Fruit fly (Drosophila melanogaster) whole organism, embryonic: Measurements from ENCODE around the gene CG7914.

ENCODE experiments used
- CG1024 ChIP-seq: fragments of 200-800 bp; sonication (Bioruptor generic); IDR thresholded peaks from 2 replicates; pipeline ENCODE4 v1.3.6; 2022; ENCODE audit warnings: missing biosample characterization, missing genetic modification characterization
- CG11247 ChIP-seq: fragments of 200-800 bp; sonication (Bioruptor generic); IDR thresholded peaks from 2 replicates; pipeline ENCODE4 v1.3.6; 2022; ENCODE audit warnings: missing biosample characterization, missing genetic modification characterization
- CG13123 ChIP-seq: fragments of 200-800 bp; sonication (Bioruptor generic); optimal IDR thresholded peaks from 2 replicates; lab custom pipeline; 2016; ENCODE audit warnings: missing biosample characterization, missing genetic modification characterization
- CG13424 ChIP-seq: fragments of 200-800 bp; sonication (Bioruptor generic); optimal IDR thresholded peaks from 2 replicates; lab custom pipeline; 2019; ENCODE audit warnings: missing biosample characterization, mild to moderate bottlenecking, missing genetic modification characterization, moderate library complexity
- CG13624 ChIP-seq: fragments of 200-800 bp; sonication (Bioruptor generic); optimal IDR thresholded peaks from 2 replicates; lab custom pipeline; 2016; ENCODE audit warnings: missing biosample characterization, missing genetic modification characterization
- CG14441 ChIP-seq: fragments of 200-800 bp; sonication (Bioruptor generic); IDR thresholded peaks from 2 replicates; pipeline ENCODE4 v1.3.6; 2022; ENCODE audit warnings: missing biosample characterization, missing genetic modification characterization
- CG15601 ChIP-seq: fragments of 200-800 bp; sonication (Bioruptor generic); optimal IDR thresholded peaks from 3 replicates; lab custom pipeline; 2019; ENCODE audit warnings: missing biosample characterization, mild to moderate bottlenecking, missing genetic modification characterization, moderate library complexity
- CG1647 ChIP-seq: fragments of 200-800 bp; sonication (Bioruptor generic); optimal IDR thresholded peaks from 3 replicates; lab custom pipeline; 2016; ENCODE audit warnings: missing biosample characterization, missing genetic modification characterization
- CG16863 ChIP-seq: fragments of 200-800 bp; sonication (Bioruptor generic); optimal IDR thresholded peaks from 3 replicates; lab custom pipeline; 2016; ENCODE audit warnings: missing biosample characterization, missing genetic modification characterization
- CG17802 ChIP-seq: fragments of 200-800 bp; sonication (Bioruptor generic); optimal IDR thresholded peaks from 2 replicates; lab custom pipeline; 2018; ENCODE audit warnings: missing biosample characterization, mild to moderate bottlenecking, missing genetic modification characterization, moderate library complexity
- CG2120 ChIP-seq: fragments of 200-800 bp; sonication (Bioruptor generic); optimal IDR thresholded peaks from 3 replicates; lab custom pipeline; 2016; ENCODE audit warnings: missing biosample characterization, missing genetic modification characterization
- CG2202 ChIP-seq: fragments of 200-800 bp; sonication (Bioruptor generic); optimal IDR thresholded peaks from 2 replicates; lab custom pipeline; 2018; ENCODE audit warnings: missing biosample characterization, mild to moderate bottlenecking, missing genetic modification characterization
- CG2678 ChIP-seq: fragments of 200-800 bp; sonication (Bioruptor generic); optimal IDR thresholded peaks from 3 replicates; lab custom pipeline; 2019; ENCODE audit warnings: missing biosample characterization, mild to moderate bottlenecking, missing genetic modification characterization, moderate library complexity
- CG3065 ChIP-seq: fragments of 200-800 bp; sonication (Bioruptor generic); optimal IDR thresholded peaks from 2 replicates; lab custom pipeline; 2016; ENCODE audit warnings: missing biosample characterization, missing genetic modification characterization
- CG3407 ChIP-seq: fragments of 200-800 bp; sonication (Bioruptor generic); optimal IDR thresholded peaks from 2 replicates; lab custom pipeline; 2018; ENCODE audit warnings: missing biosample characterization, mild to moderate bottlenecking, missing genetic modification characterization
- CG4282 ChIP-seq: fragments of 200-800 bp; sonication (Bioruptor generic); optimal IDR thresholded peaks from 2 replicates; lab custom pipeline; 2016; ENCODE audit warnings: missing biosample characterization, missing genetic modification characterization
- CG8089 ChIP-seq: fragments of 200-800 bp; sonication (Bioruptor generic); optimal IDR thresholded peaks from 3 replicates; lab custom pipeline; 2016; ENCODE audit warnings: missing biosample characterization, missing genetic modification characterization
- CG8281 ChIP-seq: fragments of 200-800 bp; sonication (Bioruptor generic); optimal IDR thresholded peaks from 2 replicates; lab custom pipeline; 2018; ENCODE audit warnings: missing biosample characterization, mild to moderate bottlenecking, missing genetic modification characterization, moderate library complexity
- CG8478 ChIP-seq: fragments of >200 bp; optimal IDR thresholded peaks from 2 replicates; lab custom pipeline; 2018
- CG9727 ChIP-seq: fragments of 200-800 bp; sonication (Bioruptor generic); optimal IDR thresholded peaks from 3 replicates; lab custom pipeline; 2017; ENCODE audit warnings: missing biosample characterization, mild to moderate bottlenecking, missing genetic modification characterization
- HLH54F ChIP-seq: fragments of 200-800 bp; sonication (Bioruptor generic); optimal IDR thresholded peaks from 3 replicates; lab custom pipeline; 2016; ENCODE audit warnings: missing biosample characterization, missing genetic modification characterization
- Hand ChIP-seq: fragments of 200-800 bp; sonication (Bioruptor generic); optimal IDR thresholded peaks from 2 replicates; lab custom pipeline; 2017; ENCODE audit warnings: mild to moderate bottlenecking, missing biosample characterization, missing genetic modification reagents, missing genetic modification characterization
- Kr ChIP-seq: fragments of 200-800 bp; sonication (Bioruptor generic); optimal IDR thresholded peaks from 2 replicates; lab custom pipeline; 2017; ENCODE audit warnings: missing biosample characterization, mild to moderate bottlenecking, missing genetic modification characterization
- Med ChIP-seq: fragments of 200-800 bp; sonication (Bioruptor generic); peaks from one replicate; lab custom pipeline; 2016; ENCODE audit warnings: missing biosample characterization, missing genetic modification characterization, mild to moderate bottlenecking, inconsistent platforms, moderate library complexity
- Mes4 ChIP-seq: fragments of 200-800 bp; sonication (Bioruptor generic); optimal IDR thresholded peaks from 2 replicates; lab custom pipeline; 2016; ENCODE audit warnings: missing biosample characterization, missing genetic modification characterization
- Poxn ChIP-seq: fragments of 200-800 bp; sonication (Bioruptor generic); IDR thresholded peaks from 2 replicates; pipeline ENCODE4 v1.3.6; 2022; ENCODE audit warnings: missing biosample characterization, missing genetic modification characterization
- Sin3A ChIP-seq: fragments of >200 bp; optimal IDR thresholded peaks from 2 replicates; lab custom pipeline; 2018
- YL-1 ChIP-seq: fragments of 200-800 bp; sonication (Bioruptor generic); optimal IDR thresholded peaks from 3 replicates; lab custom pipeline; 2017; ENCODE audit warnings: missing biosample characterization, mild to moderate bottlenecking, missing genetic modification characterization
- abd-A ChIP-seq: fragments of 200-800 bp; sonication (Bioruptor generic); optimal IDR thresholded peaks from 3 replicates; lab custom pipeline; 2019; ENCODE audit warnings: missing biosample characterization, mild to moderate bottlenecking, missing genetic modification characterization, moderate library complexity
- bigmax ChIP-seq: fragments of 200-800 bp; sonication (Bioruptor generic); optimal IDR thresholded peaks from 2 replicates; lab custom pipeline; 2018; ENCODE audit warnings: missing biosample characterization, mild to moderate bottlenecking, missing genetic modification characterization
- chinmo ChIP-seq: fragments of 200-800 bp; sonication (Bioruptor generic); IDR thresholded peaks from 4 replicates; pipeline ENCODE4 v1.3.6; 2022; ENCODE audit warnings: missing biosample characterization, missing genetic modification characterization; ENCODE audit not compliant: partially characterized antibody
- crol ChIP-seq: fragments of 200-800 bp; sonication (Bioruptor generic); IDR thresholded peaks from 2 replicates; pipeline ENCODE4 v1.3.6; 2022; ENCODE audit warnings: missing biosample characterization, missing genetic modification characterization
- eve ChIP-seq, 2 experiments: fragments of >200 bp; optimal IDR thresholded peaks; 2 replicates each; lab custom pipeline; 2017; ENCODE audit warnings: missing biosample characterization in 2 of 2, missing genetic modification characterization in 2 of 2
- exex ChIP-seq: fragments of 200-800 bp; sonication (Bioruptor generic); optimal IDR thresholded peaks from 4 replicates; lab custom pipeline; 2018; ENCODE audit warnings: missing biosample characterization, mild to moderate bottlenecking, missing genetic modification characterization, moderate library complexity
- fd3F ChIP-seq: fragments of 200-800 bp; sonication (Bioruptor generic); optimal IDR thresholded peaks from 2 replicates; lab custom pipeline; 2018; ENCODE audit warnings: missing biosample characterization, mild to moderate bottlenecking, missing genetic modification characterization, moderate library complexity
- hkb ChIP-seq, 2 experiments: fragments of 200-800 bp in 1 of 2; fragments of >200 bp in 1 of 2; sonication (Bioruptor generic) in 1 of 2; IDR thresholded peaks in 1 of 2; optimal IDR thresholded peaks in 1 of 2; 2 replicates each; pipeline versions ENCODE4 v1.3.6 to Lab custom; 2017 to 2022; ENCODE audit warnings: missing biosample characterization in 1 of 2, missing genetic modification characterization in 1 of 2
- pfk ChIP-seq: fragments of 200-800 bp; sonication (Bioruptor generic); optimal IDR thresholded peaks from 2 replicates; lab custom pipeline; 2018; ENCODE audit warnings: missing biosample characterization, mild to moderate bottlenecking, missing genetic modification characterization, moderate library complexity
- pita ChIP-seq: fragments of 200-800 bp; sonication (Bioruptor generic); optimal IDR thresholded peaks from 2 replicates; lab custom pipeline; 2017; ENCODE audit warnings: missing biosample characterization, mild to moderate bottlenecking, missing genetic modification characterization
- psq ChIP-seq: fragments of 200-800 bp; sonication (Bioruptor generic); optimal IDR thresholded peaks from 2 replicates; lab custom pipeline; 2017; ENCODE audit warnings: missing biosample characterization, missing genetic modification characterization
- row ChIP-seq: fragments of 200-800 bp; sonication (Bioruptor generic); IDR thresholded peaks from 3 replicates; pipeline ENCODE4 v1.3.6; 2022; ENCODE audit warnings: missing biosample characterization, missing genetic modification characterization
- sens ChIP-seq: fragments of 200-800 bp; sonication (Bioruptor generic); peaks from one replicate; lab custom pipeline; 2016; ENCODE audit warnings: missing biosample characterization, missing genetic modification characterization
- sr ChIP-seq: fragments of 200-800 bp; sonication (Bioruptor generic); IDR thresholded peaks from 3 replicates; pipeline ENCODE4 v1.3.6; 2022; ENCODE audit warnings: missing biosample characterization, missing genetic modification characterization
- sug ChIP-seq: fragments of 200-800 bp; optimal IDR thresholded peaks from 2 replicates; lab custom pipeline; 2019; ENCODE audit warnings: missing biosample characterization, mild to moderate bottlenecking, missing genetic modification characterization, moderate library complexity
- tgo ChIP-seq: fragments of 200-800 bp; sonication (Bioruptor generic); IDR thresholded peaks from 3 replicates; pipeline ENCODE4 v1.3.6; 2022; ENCODE audit warnings: missing biosample characterization, missing genetic modification characterization
- trem ChIP-seq: fragments of 200-800 bp; optimal IDR thresholded peaks from 3 replicates; lab custom pipeline; 2019; ENCODE audit warnings: missing biosample characterization, mild to moderate bottlenecking, missing genetic modification characterization, moderate library complexity
- trh ChIP-seq: fragments of 200-800 bp; sonication (Bioruptor generic); optimal IDR thresholded peaks from 2 replicates; lab custom pipeline; 2016; ENCODE audit warnings: missing biosample characterization, missing genetic modification characterization
- ttk ChIP-seq: fragments of 200-800 bp; sonication (Bioruptor generic); IDR thresholded peaks from 2 replicates; pipeline ENCODE4 v2.1.2; 2022; ENCODE audit warnings: missing biosample characterization, missing genetic modification characterization
- usp ChIP-seq: fragments of >200 bp; optimal IDR thresholded peaks from 2 replicates; lab custom pipeline; 2017; ENCODE audit warnings: missing biosample characterization, missing genetic modification characterization
- z ChIP-seq: fragments of 200-800 bp; sonication (Bioruptor generic); IDR thresholded peaks from 3 replicates; pipeline ENCODE4 v1.3.6; 2022; ENCODE audit warnings: missing biosample characterization, missing genetic modification characterization
- zfh1 ChIP-seq: fragments of 200-800 bp; sonication (Bioruptor generic); IDR thresholded peaks from 3 replicates; pipeline ENCODE4 v1.3.6; 2022; ENCODE audit warnings: missing biosample characterization, missing genetic modification characterization

Gene CG7914

dm6 chrX:19147939-19148641 is 45.2 kb downstream of the CG7914 start (continued):
- TF ChIP-seq trem (tag; lab: Kevin White, UChicago), result no peak
- TF ChIP-seq CG15601 (tag; lab: Kevin White, UChicago), result no peak
- no peak for TF ChIP-seq pfk
- TF ChIP-seq CG9727 (GFP tag; lab: Kevin White, UChicago), result no peak
- no peak for TF ChIP-seq fd3F (GFP tag; lab: Kevin White, UChicago)
- no peak for TF ChIP-seq row (GFP tag; lab: Robert Waterston, UW)
- no peak for TF ChIP-seq CG13424 (tag; lab: Kevin White, UChicago)
- no peak for TF ChIP-seq sug (tag; lab: Kevin White, UChicago)
- TF ChIP-seq tgo (GFP tag; lab: Robert Waterston, UW), result no peak
- peak; percentile 53; the same call in 1 of the 3 replicates for TF ChIP-seq sr
- no peak for TF ChIP-seq Hand
- TF ChIP-seq ttk (GFP tag; lab: Robert Waterston, UW), result no peak
- TF ChIP-seq CG14441, result no peak
- no peak for TF ChIP-seq CG1024 (GFP tag; lab: Robert Waterston, UW)
- no peak for TF ChIP-seq CG1647 (GFP tag; lab: Kevin White, UChicago)
- TF ChIP-seq Med (GFP tag; lab: Kevin White, UChicago), result peak; percentile 7
- TF ChIP-seq pita, result no peak
- TF ChIP-seq Sin3A (lab: Kevin White, UChicago), result no peak
- TF ChIP-seq CG2120, result no peak
- TF ChIP-seq CG8281, result no peak
- no peak for TF ChIP-seq zfh1
- TF ChIP-seq sens, result peak; percentile 43
- no peak for TF ChIP-seq Kr (GFP tag; lab: Kevin White, UChicago)
- TF ChIP-seq usp (GFP tag; lab: Kevin White, UChicago), result no peak
- TF ChIP-seq abd-A (tag; lab: Kevin White, UChicago), result no peak
- TF ChIP-seq CG3407, result no peak
- TF ChIP-seq CG8089, result no peak
- no peak for TF ChIP-seq CG17802
- TF ChIP-seq CG13624 (GFP tag; lab: Kevin White, UChicago), result no peak
- no peak for TF ChIP-seq CG3065 (GFP tag; lab: Kevin White, UChicago)
- TF ChIP-seq CG8478 (lab: Kevin White, UChicago), result no peak
- TF ChIP-seq psq (GFP tag; lab: Kevin White, UChicago), result no peak
- TF ChIP-seq CG4282 (GFP tag; lab: Kevin White, UChicago), result no peak
- no peak for TF ChIP-seq CG13123 (GFP tag; lab: Kevin White, UChicago)
- TF ChIP-seq chinmo (GFP tag; lab: Robert Waterston, UW), result 0 out of 4 replicates have a peak, but pooled peaks have one; percentile 38
- no peak for TF ChIP-seq CG2202 (tag; lab: Kevin White, UChicago)
- no peak for TF ChIP-seq crol
- no peak for TF ChIP-seq YL-1 (GFP tag; lab: Kevin White, UChicago)
- TF ChIP-seq Mes4 (GFP tag; lab: Kevin White, UChicago), result no peak
- TF ChIP-seq eve (GFP tag; optimal IDR thresholded peaks at IDR 0.05; lab: Kevin White, UChicago), result no peak
- TF ChIP-seq CG16863, result no peak
- peak; percentile 43 for TF ChIP-seq exex (tag; lab: Kevin White, UChicago)
- no peak for TF ChIP-seq trh (GFP tag; lab: Kevin White, UChicago)
- 0 out of 3 replicates have a peak, but pooled peaks have one; percentile 37 for TF ChIP-seq z (GFP tag; lab: Robert Waterston, UW)
- TF ChIP-seq bigmax (GFP tag; lab: Kevin White, UChicago), result no peak
- no peak for TF ChIP-seq Poxn (GFP tag; lab: Robert Waterston, UW)
- TF ChIP-seq CG2678, result no peak
- TF ChIP-seq hkb (optimal IDR thresholded peaks at IDR 0.05; lab: Kevin White, UChicago), result no peak
- no peak for TF ChIP-seq hkb (GFP tag; IDR thresholded peaks at IDR 0.05; lab: Robert Waterston, UW)
- TF ChIP-seq HLH54F (GFP tag; lab: Kevin White, UChicago), result no peak
- no peak for TF ChIP-seq CG11247 (GFP tag; lab: Robert Waterston, UW)
- TF ChIP-seq, all 482 proteins: peak for 11
